Fruit fly (Drosophila melanogaster) whole organism, embryonic: ENCODE data around the gene AstC.
A peak's percentile ranks its signal among the peaks of the same experiment; 100 is the strongest.

Experiments
- CG11085 ChIP-seq: fragments of 200-800 bp; sonication (Bioruptor generic); IDR thresholded peaks from 2 replicates; pipeline ENCODE4 v1.3.6; 2022; ENCODE audit warnings: missing biosample characterization, missing genetic modification characterization
- CG11560 ChIP-seq: fragments of 200-800 bp; sonication (Bioruptor generic); IDR thresholded peaks from 3 replicates; pipeline ENCODE4 v1.3.6; 2022; ENCODE audit warnings: missing biosample characterization, missing genetic modification characterization
- CG12219 ChIP-seq: fragments of 200-800 bp; sonication (Bioruptor generic); optimal IDR thresholded peaks from 3 replicates; lab custom pipeline; 2018; ENCODE audit warnings: missing biosample characterization, mild to moderate bottlenecking, missing genetic modification characterization
- CG14050 ChIP-seq: fragments of 200-800 bp; sonication (Bioruptor generic); IDR thresholded peaks from 3 replicates; pipeline ENCODE4 v1.3.6; 2022; ENCODE audit warnings: missing biosample characterization, missing genetic modification characterization
- CG14441 ChIP-seq: fragments of 200-800 bp; sonication (Bioruptor generic); IDR thresholded peaks from 2 replicates; pipeline ENCODE4 v1.3.6; 2022; ENCODE audit warnings: missing biosample characterization, missing genetic modification characterization
- CG17361 ChIP-seq: fragments of 200-800 bp; sonication (Bioruptor generic); IDR thresholded peaks from 3 replicates; pipeline ENCODE4 v1.3.6; 2022; ENCODE audit warnings: missing biosample characterization, missing genetic modification characterization
- CG2889 ChIP-seq: fragments of 200-800 bp; sonication (Bioruptor generic); IDR thresholded peaks from 3 replicates; pipeline ENCODE4 v1.3.6; 2022; ENCODE audit warnings: missing biosample characterization, missing genetic modification characterization
- CG3847 ChIP-seq: fragments of 200-800 bp; sonication (Bioruptor generic); IDR thresholded peaks from 2 replicates; pipeline ENCODE4 v1.3.6; 2022; ENCODE audit warnings: missing biosample characterization, missing genetic modification characterization
- CG6175 ChIP-seq: fragments of 200-800 bp; sonication (Bioruptor generic); IDR thresholded peaks from 3 replicates; pipeline ENCODE4 v1.3.6; 2022; ENCODE audit warnings: missing biosample characterization, missing genetic modification characterization
- CG6254 ChIP-seq: fragments of 200-800 bp; sonication (Bioruptor generic); optimal IDR thresholded peaks from 3 replicates; lab custom pipeline; 2017; ENCODE audit warnings: mild to moderate bottlenecking, missing biosample characterization, missing genetic modification reagents, missing genetic modification characterization
- CG9797 ChIP-seq: fragments of 200-800 bp; sonication (Bioruptor generic); optimal IDR thresholded peaks from 3 replicates; lab custom pipeline; 2018; ENCODE audit warnings: missing biosample characterization, mild to moderate bottlenecking, missing genetic modification characterization
- CoRest ChIP-seq: fragments of 200-800 bp; sonication (Bioruptor generic); optimal IDR thresholded peaks from 3 replicates; lab custom pipeline; 2018; ENCODE audit warnings: missing biosample characterization, mild to moderate bottlenecking, missing genetic modification characterization, moderate library complexity
- CrebB ChIP-seq: fragments of 200-800 bp; sonication (Bioruptor generic); optimal IDR thresholded peaks from 3 replicates; lab custom pipeline; 2018; ENCODE audit warnings: missing biosample characterization, mild to moderate bottlenecking, missing genetic modification characterization
- Dip3 ChIP-seq: fragments of 200-800 bp; sonication (Bioruptor generic); optimal IDR thresholded peaks from 3 replicates; lab custom pipeline; 2016; ENCODE audit warnings: missing biosample characterization, missing genetic modification characterization
- H15 ChIP-seq: fragments of 200-800 bp; sonication (Bioruptor generic); IDR thresholded peaks from 3 replicates; pipeline ENCODE4 v1.3.6; 2022; ENCODE audit warnings: missing biosample characterization, missing genetic modification characterization
- HLH4C ChIP-seq: fragments of 200-800 bp; sonication (Bioruptor generic); IDR thresholded peaks from 3 replicates; pipeline ENCODE4 v1.3.6; 2022; ENCODE audit warnings: missing biosample characterization, missing genetic modification characterization; ENCODE audit not compliant: partially characterized antibody
- Hmr ChIP-seq: fragments of 200-800 bp; sonication (Bioruptor generic); optimal IDR thresholded peaks from 3 replicates; lab custom pipeline; 2017; ENCODE audit warnings: mild to moderate bottlenecking, missing biosample characterization, missing genetic modification reagents, missing genetic modification characterization
- Hr39 ChIP-seq: fragments of >200 bp; optimal IDR thresholded peaks from 2 replicates; lab custom pipeline; 2017
- Hr78 ChIP-seq, 2 experiments: fragments of 200-800 bp in 1 of 2; fragments of >200 bp in 1 of 2; sonication (Bioruptor generic) in 1 of 2; optimal IDR thresholded peaks; 2 replicates each; lab custom pipeline; 2017 to 2019; ENCODE audit warnings: missing biosample characterization in 2 of 2, missing genetic modification characterization in 2 of 2, mild to moderate bottlenecking in 1 of 2, moderate library complexity in 1 of 2
- Jarid2 ChIP-seq: fragments of 200-800 bp; sonication (Bioruptor generic); optimal IDR thresholded peaks from 3 replicates; lab custom pipeline; 2017; ENCODE audit warnings: mild to moderate bottlenecking, missing biosample characterization, missing genetic modification reagents, missing genetic modification characterization
- Myb ChIP-seq: fragments of 200-800 bp; sonication (Bioruptor generic); optimal IDR thresholded peaks from 2 replicates; lab custom pipeline; 2016; ENCODE audit warnings: missing biosample characterization, missing genetic modification characterization
- Opbp ChIP-seq: fragments of 200-800 bp; sonication (Bioruptor generic); IDR thresholded peaks from 3 replicates; pipeline ENCODE4 v1.3.6; 2022; ENCODE audit warnings: missing biosample characterization, missing genetic modification characterization; ENCODE audit not compliant: partially characterized antibody
- Optix ChIP-seq: fragments of 200-800 bp; sonication (Bioruptor generic); IDR thresholded peaks from 3 replicates; pipeline ENCODE4 v1.3.6; 2022; ENCODE audit warnings: missing biosample characterization, missing genetic modification characterization
- Sry-β ChIP-seq: fragments of 200-800 bp; sonication (Bioruptor generic); optimal IDR thresholded peaks from 2 replicates; lab custom pipeline; 2018; ENCODE audit warnings: missing biosample characterization, mild to moderate bottlenecking, missing genetic modification characterization, moderate library complexity
- ap ChIP-seq: fragments of 200-800 bp; sonication (Bioruptor generic); IDR thresholded peaks from 2 replicates; pipeline ENCODE4 v1.3.6; 2022; ENCODE audit warnings: missing biosample characterization, missing genetic modification characterization
- bbx ChIP-seq: fragments of 200-800 bp; sonication (Bioruptor generic); IDR thresholded peaks from 2 replicates; pipeline ENCODE4 v1.3.6; 2022; ENCODE audit warnings: missing biosample characterization, missing genetic modification characterization; ENCODE audit not compliant: partially characterized antibody
- bsh ChIP-seq, 2 experiments: fragments of 200-800 bp; sonication (Bioruptor generic); optimal IDR thresholded peaks; 2 replicates each; lab custom pipeline; 2017 to 2018; ENCODE audit warnings: mild to moderate bottlenecking in 2 of 2, missing biosample characterization in 2 of 2, missing genetic modification characterization in 2 of 2, moderate library complexity in 1 of 2
- crp ChIP-seq, 2 experiments: fragments of 200-800 bp; sonication (Bioruptor generic); optimal IDR thresholded peaks; 2 replicates in 1 of 2; 3 replicates in 1 of 2; lab custom pipeline; 2017; ENCODE audit warnings: missing biosample characterization in 2 of 2, missing genetic modification characterization in 2 of 2, mild to moderate bottlenecking in 1 of 2, moderate library complexity in 1 of 2
- dysf ChIP-seq: fragments of 200-800 bp; sonication (Bioruptor generic); IDR thresholded peaks from 3 replicates; pipeline ENCODE4 v1.3.6; 2022; ENCODE audit warnings: missing biosample characterization, missing genetic modification characterization
- fru ChIP-seq: fragments of >200 bp; optimal IDR thresholded peaks from 2 replicates; lab custom pipeline; 2017
- gro ChIP-seq: fragments of 200-800 bp; sonication (Bioruptor generic); optimal IDR thresholded peaks from 2 replicates; lab custom pipeline; 2016; ENCODE audit warnings: missing biosample characterization, missing genetic modification characterization
- hbn ChIP-seq: fragments of 200-800 bp; sonication (Bioruptor generic); IDR thresholded peaks from 2 replicates; pipeline ENCODE4 v1.3.6; 2022; ENCODE audit warnings: missing biosample characterization, missing genetic modification characterization; ENCODE audit not compliant: partially characterized antibody
- jigr1 ChIP-seq: fragments of 200-800 bp; sonication (Bioruptor generic); IDR thresholded peaks from 3 replicates; pipeline ENCODE4 v1.3.6; 2022; ENCODE audit warnings: missing biosample characterization, missing genetic modification characterization
- knrl ChIP-seq: fragments of 200-800 bp; sonication (Bioruptor generic); IDR thresholded peaks from 3 replicates; pipeline ENCODE4 v1.3.6; 2022; ENCODE audit warnings: missing biosample characterization, missing genetic modification characterization; ENCODE audit not compliant: partially characterized antibody
- lab ChIP-seq: fragments of 200-800 bp; sonication (Bioruptor generic); optimal IDR thresholded peaks from 3 replicates; lab custom pipeline; 2017; ENCODE audit warnings: missing biosample characterization, missing genetic modification characterization, mild to moderate bottlenecking, moderate library complexity, missing genetic modification reagents
- lbe ChIP-seq: fragments of 200-800 bp; sonication (Bioruptor generic); optimal IDR thresholded peaks from 2 replicates; lab custom pipeline; 2016; ENCODE audit warnings: missing biosample characterization, mild to moderate bottlenecking, missing genetic modification characterization
- lmd ChIP-seq: fragments of 200-800 bp; sonication (Bioruptor generic); IDR thresholded peaks from 2 replicates; pipeline ENCODE4 v1.3.6; 2022; ENCODE audit warnings: missing biosample characterization, missing genetic modification characterization
- nmo ChIP-seq: fragments of 200-800 bp; sonication (Bioruptor generic); optimal IDR thresholded peaks from 2 replicates; lab custom pipeline; 2018; ENCODE audit warnings: missing biosample characterization, mild to moderate bottlenecking, missing genetic modification characterization, moderate library complexity
- phol ChIP-seq: fragments of 200-800 bp; sonication (Bioruptor generic); optimal IDR thresholded peaks from 3 replicates; lab custom pipeline; 2018; ENCODE audit warnings: missing biosample characterization, mild to moderate bottlenecking, missing genetic modification characterization, moderate library complexity
- repo ChIP-seq: fragments of 200-800 bp; sonication (Bioruptor generic); optimal IDR thresholded peaks from 2 replicates; lab custom pipeline; 2016; ENCODE audit warnings: missing biosample characterization, missing genetic modification characterization
- rib ChIP-seq: fragments of 200-800 bp; sonication (Bioruptor generic); IDR thresholded peaks from 2 replicates; pipeline ENCODE4 v1.3.6; 2022; ENCODE audit warnings: missing biosample characterization, missing genetic modification characterization
- row ChIP-seq: fragments of 200-800 bp; sonication (Bioruptor generic); IDR thresholded peaks from 3 replicates; pipeline ENCODE4 v1.3.6; 2022; ENCODE audit warnings: missing biosample characterization, missing genetic modification characterization
- slbo ChIP-seq: fragments of 200-800 bp; sonication (Bioruptor generic); IDR thresholded peaks from 2 replicates; pipeline ENCODE4 v1.3.6; 2022; ENCODE audit warnings: missing biosample characterization, missing genetic modification characterization
- ssp ChIP-seq: fragments of 200-800 bp; sonication (Bioruptor generic); IDR thresholded peaks from 2 replicates; pipeline ENCODE4 v1.3.6; 2022; ENCODE audit warnings: missing biosample characterization, missing genetic modification characterization
- ttk ChIP-seq: fragments of 200-800 bp; sonication (Bioruptor generic); IDR thresholded peaks from 2 replicates; pipeline ENCODE4 v2.1.2; 2022; ENCODE audit warnings: missing biosample characterization, missing genetic modification characterization
- vnd ChIP-seq: fragments of 200-800 bp; sonication (Bioruptor generic); IDR thresholded peaks from 3 replicates; pipeline ENCODE4 v1.3.6; 2022; ENCODE audit warnings: missing biosample characterization, missing genetic modification characterization; ENCODE audit not compliant: partially characterized antibody
- zf30C ChIP-seq: fragments of 200-800 bp; sonication (Bioruptor generic); optimal IDR thresholded peaks from 3 replicates; lab custom pipeline; 2018; ENCODE audit warnings: missing biosample characterization, mild to moderate bottlenecking, missing genetic modification characterization

Gene AstC

dm6 chr2L:11081337-11081736 lies at the start of gene AstC:
AstC (minus strand) TSS chr2L:11081399.
- TF ChIP-seq Hmr (GFP tag; lab: Kevin White, UChicago), result no peak
- 0 out of 3 replicates have a peak, but pooled peaks have one; percentile 16 for TF ChIP-seq CG11560
- no peak for TF ChIP-seq CrebB (tag; lab: Kevin White, UChicago)
- no peak for TF ChIP-seq ttk (GFP tag; lab: Robert Waterston, UW)
- TF ChIP-seq lbe, result no peak
- no peak for TF ChIP-seq repo (GFP tag; lab: Kevin White, UChicago)
- no peak for TF ChIP-seq rib (GFP tag; lab: Robert Waterston, UW)
- TF ChIP-seq Hr39 (lab: Kevin White, UChicago), result peak; percentile 51
- 0 out of 2 replicates have a peak, but pooled peaks have one; percentile 6 for TF ChIP-seq lmd (GFP tag; lab: Robert Waterston, UW)
- 0 out of 3 replicates have a peak, but pooled peaks have one; percentile 31 for TF ChIP-seq CG2889 (GFP tag; lab: Robert Waterston, UW)
- TF ChIP-seq nmo (GFP tag; lab: Kevin White, UChicago), result no peak
- 0 out of 3 replicates have a peak, but pooled peaks have one; percentile 6 for TF ChIP-seq jigr1 (GFP tag; lab: Robert Waterston, UW)
- no peak for TF ChIP-seq ssp (GFP tag; lab: Robert Waterston, UW)
- 0 out of 3 replicates have a peak, but pooled peaks have one; percentile 24 for TF ChIP-seq H15 (GFP tag; lab: Robert Waterston, UW)
- TF ChIP-seq CG6175 (GFP tag; lab: Robert Waterston, UW), result 0 out of 3 replicates have a peak, but pooled peaks have one; percentile 14

DNA sequence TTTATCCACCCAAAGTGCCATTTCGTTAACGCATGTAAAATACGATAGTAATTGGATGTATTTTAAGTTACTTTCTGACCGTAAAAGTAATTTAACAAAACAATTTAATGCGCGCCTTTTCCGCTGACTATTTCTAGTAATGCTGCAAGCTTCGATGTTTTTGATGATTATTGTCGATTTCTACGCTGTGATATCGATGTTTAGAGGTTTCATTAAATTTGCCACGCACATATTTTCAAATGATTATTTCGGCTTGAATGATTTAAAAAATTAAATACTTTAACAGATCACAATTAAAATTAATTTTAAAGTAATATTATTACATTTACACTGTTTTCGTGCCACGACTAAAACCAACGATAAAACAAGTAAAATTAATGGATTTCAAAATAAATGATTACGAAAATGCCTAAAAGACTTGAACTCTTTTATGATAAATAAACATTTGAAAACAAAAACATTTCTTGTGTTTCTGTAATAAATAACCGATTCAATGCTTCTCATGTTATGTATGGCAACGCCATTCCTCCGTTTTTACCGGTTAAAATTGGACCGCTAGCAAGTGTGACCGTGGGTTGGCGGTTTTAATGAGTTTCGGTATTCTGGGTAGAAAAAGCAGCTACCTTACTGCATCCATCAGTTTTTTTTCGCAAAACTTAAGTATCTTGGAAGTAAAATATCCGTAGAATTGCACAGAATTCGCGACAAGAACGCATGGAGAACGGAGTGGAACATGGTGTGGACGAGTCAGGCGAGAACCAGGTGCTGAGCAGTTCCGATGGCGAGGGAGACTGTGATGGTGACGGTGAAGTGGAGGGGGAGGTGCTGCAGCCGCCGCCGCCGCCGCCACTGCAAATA lies 49.2 kb upstream of the AstC start, which contains the start of the genes RfC38 and CG4751:
Gene RfC38, minus strand, starts transcription at position 495 of the 858 bp plus-strand sequence.
Gene CG4751, plus strand, starts transcription at position 587 of the 858 bp plus-strand sequence.
- TF ChIP-seq Opbp (peak; percentile 43; the same call in 2 of the 3 replicates), phol (tag; lab: Kevin White, UChicago) (peak; percentile 39), lab (GFP tag; lab: Kevin White, UChicago) (no peak), dysf (GFP tag; lab: Robert Waterston, UW) (no peak), row (GFP tag; lab: Robert Waterston, UW) (peak; percentile 54; the same call in 2 of the 3 replicates), CG6254 (GFP tag; lab: Kevin White, UChicago) (no peak), CoRest (tag; lab: Kevin White, UChicago) (peak; percentile 55), Myb (peak; percentile 50), Dip3 (GFP tag; lab: Kevin White, UChicago) (no peak), CG17361 (GFP tag; lab: Robert Waterston, UW) (no peak), gro (GFP tag; lab: Kevin White, UChicago) (no peak), crp (GFP tag; optimal IDR thresholded peaks at IDR 0.05; lab: Kevin White, UChicago) (no peak), Jarid2 (GFP tag; lab: Kevin White, UChicago) (peak; percentile 8), vnd (GFP tag; lab: Robert Waterston, UW) (peak; percentile 57; the same call in 1 of the 3 replicates), zf30C (GFP tag; lab: Kevin White, UChicago) (no peak), knrl (GFP tag; lab: Robert Waterston, UW) (peak; percentile 67), Optix (GFP tag; lab: Robert Waterston, UW) (no peak), CG9797 (GFP tag; lab: Kevin White, UChicago) (peak; percentile 87), bsh (GFP tag; optimal IDR thresholded peaks at IDR 0.05; lab: Kevin White, UChicago) (no peak), CG12219 (GFP tag; lab: Kevin White, UChicago) (no peak), CG14050 (GFP tag; lab: Robert Waterston, UW) (no peak), Hr78 (GFP tag; optimal IDR thresholded peaks at IDR 0.05; lab: Kevin White, UChicago) (no peak), rib (GFP tag; lab: Robert Waterston, UW) (0 out of 2 replicates have a peak, but pooled peaks have one; percentile 22), CG14441 (GFP tag; lab: Robert Waterston, UW) (no peak), slbo (GFP tag; lab: Robert Waterston, UW) (0 out of 2 replicates have a peak, but pooled peaks have one; percentile 6), Sry-β (GFP tag; lab: Kevin White, UChicago) (peak; percentile 5), HLH4C (GFP tag; lab: Robert Waterston, UW) (peak; percentile 67), fru (lab: Kevin White, UChicago) (no peak), CG3847 (GFP tag; lab: Robert Waterston, UW) (no peak), CG11085 (no peak), ap (GFP tag; lab: Robert Waterston, UW) (no peak), hbn (GFP tag; lab: Robert Waterston, UW) (peak; percentile 53), bbx (GFP tag; lab: Robert Waterston, UW) (peak; percentile 73)
